Fruit fly (Drosophila melanogaster): ENCODE results near the gene CG12320.
A peak's percentile ranks its signal among the peaks of the same experiment; 100 is the strongest.

- TF ChIP-seq lz (GFP tag; optimal IDR thresholded peaks at IDR 0.05) = no peak
- no peak for TF ChIP-seq CG6854 (GFP tag; optimal IDR thresholded peaks at IDR 0.05)
- TF ChIP-seq CG3032 (tag; optimal IDR thresholded peaks at IDR 0.05) = no peak
- TF ChIP-seq CG9139 (GFP tag; optimal IDR thresholded peaks at IDR 0.05) = peak; percentile 36
- TF ChIP-seq ss (GFP tag; optimal IDR thresholded peaks at IDR 0.05) = peak; percentile 56 to 72
- peak; percentile 23 for TF ChIP-seq CG34406 (GFP tag; optimal IDR thresholded peaks at IDR 0.05)
- no peak for TF ChIP-seq Ets96B (tag; optimal IDR thresholded peaks at IDR 0.05)
- peak; percentile 38 for TF ChIP-seq Sox14 (GFP tag; optimal IDR thresholded peaks at IDR 0.05)
- TF ChIP-seq CG7368 (GFP tag; optimal IDR thresholded peaks at IDR 0.05) = no peak
- no peak for TF ChIP-seq fd85E (GFP tag; optimal IDR thresholded peaks at IDR 0.05)
- TF ChIP-seq CG8319 (GFP tag; optimal IDR thresholded peaks at IDR 0.05) = no peak
- peak; percentile 83 for TF ChIP-seq Eip78C (GFP tag)
Measured at dm6 chr3R:18298298-18298899, 45.9 kb upstream of the CG12320 start.

Data from whole organism, prepupa.